Worm (Caenorhabditis elegans): ENCODE measurements around the gene clc-18.

DNA sequence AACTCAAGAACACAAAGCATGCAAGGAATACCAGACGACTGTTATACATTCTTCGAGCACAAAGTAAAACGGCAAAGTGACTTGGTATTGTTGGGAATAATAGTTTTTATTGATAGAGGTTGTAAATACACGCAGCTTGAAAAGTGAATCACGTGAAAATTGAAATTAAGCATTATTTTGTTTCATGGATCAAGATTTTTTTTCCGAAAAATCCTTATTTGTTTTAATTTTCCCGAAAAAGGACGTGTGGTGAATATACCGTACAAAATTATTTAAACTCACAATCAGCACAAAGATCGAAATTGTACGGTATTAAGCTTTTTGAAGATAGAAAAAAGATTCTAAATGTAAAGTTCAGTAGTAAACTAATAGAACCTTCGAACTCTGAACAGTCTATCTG lies at the start of gene clc-18:
- TF ChIP-seq tlp-1 (tag; optimal IDR thresholded peaks at IDR 0.05) (no peak), Y116A8C.19 (tag; optimal IDR thresholded peaks at IDR 0.05; ENCODE audit: borderline replicate concordance) (no peak), pqm-1 (tag; optimal IDR thresholded peaks at IDR 0.05) (no peak), mef-2 (tag; optimal IDR thresholded peaks at IDR 0.05) (no peak), nhr-28 (tag; optimal IDR thresholded peaks at IDR 0.05) (no peak)
